Worm (Caenorhabditis elegans): Measurements from ENCODE around the gene osm-5.

The osm-5 gene

DNA sequence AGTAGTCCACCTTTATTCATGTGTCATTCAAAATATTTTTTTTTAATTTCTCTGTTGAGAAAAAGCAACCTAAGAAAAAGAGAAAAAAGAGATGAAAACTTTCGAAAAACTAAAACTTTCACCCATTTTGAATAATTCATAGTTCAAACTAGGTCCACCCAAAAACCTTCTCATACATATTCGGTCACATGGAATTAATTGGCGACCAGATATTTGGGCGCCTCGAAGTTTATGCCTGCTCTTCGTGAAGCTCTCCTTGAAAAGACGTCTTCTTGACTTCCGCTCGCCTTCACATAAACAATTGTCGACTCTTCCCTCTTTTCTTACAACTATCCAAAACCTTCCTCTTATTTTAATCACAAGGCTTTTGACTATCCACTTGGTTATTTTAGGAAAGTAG, 28.4 kb upstream of the osm-5 start:
- TF ChIP-seq fos-1 (tag; optimal IDR thresholded peaks at IDR 0.05) (no peak), ZK546.5 (tag; optimal IDR thresholded peaks at IDR 0.05) (no peak), hlh-30 (tag; optimal IDR thresholded peaks at IDR 0.05; ENCODE audit: insufficient read depth) (no peak), unc-62 (GFP tag; optimal IDR thresholded peaks at IDR 0.05 in 1 of 2) (peak in 1 of 2 experiments; percentile 96), unc-62 (tag; optimal IDR thresholded peaks at IDR 0.05) (no peak)

DNA sequence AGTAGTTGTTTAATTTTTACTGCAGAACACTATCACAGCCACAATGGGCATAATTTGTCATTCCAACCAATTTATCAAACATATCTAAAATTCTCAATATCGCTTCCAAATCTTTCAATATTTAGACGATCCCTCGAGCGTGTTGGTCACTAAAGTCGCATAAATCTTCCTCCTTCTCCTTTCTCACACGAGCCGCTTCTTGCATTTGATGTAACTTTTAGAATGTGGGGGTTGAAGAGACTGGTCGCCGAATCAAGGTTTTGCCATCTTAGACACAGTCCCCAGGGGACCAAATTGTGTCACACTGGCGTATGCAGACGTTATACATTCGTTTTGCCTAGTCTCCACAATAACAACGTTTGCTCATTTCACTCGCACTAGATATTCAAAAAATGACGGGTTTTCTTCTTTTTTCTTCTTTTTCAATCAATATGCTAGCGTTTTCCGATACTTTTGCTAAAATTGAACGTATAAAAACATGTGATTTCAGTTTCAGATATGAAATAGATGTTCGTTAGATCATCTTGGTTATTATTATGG, 26.5 kb upstream of the osm-5 start, which contains the start of gene gbb-1:
Gene gbb-1 (plus strand): TSS at position 490 of the 540 bp plus-strand sequence.
- peak in 1 of 2 experiments; percentile 87 for TF ChIP-seq unc-62 (GFP tag; optimal IDR thresholded peaks at IDR 0.05 in 1 of 2)
- no peak for TF ChIP-seq unc-62 (tag; optimal IDR thresholded peaks at IDR 0.05)
- no peak for TF ChIP-seq Y75B8A.6 (GFP tag; IDR thresholded peaks at IDR 0.05)
- TF ChIP-seq lin-29 (GFP tag; IDR thresholded peaks at IDR 0.05): no peak
- no peak for TF ChIP-seq mdl-1 (tag; optimal IDR thresholded peaks at IDR 0.05)
- no peak for TF ChIP-seq ceh-82 (tag; optimal IDR thresholded peaks at IDR 0.05)

DNA sequence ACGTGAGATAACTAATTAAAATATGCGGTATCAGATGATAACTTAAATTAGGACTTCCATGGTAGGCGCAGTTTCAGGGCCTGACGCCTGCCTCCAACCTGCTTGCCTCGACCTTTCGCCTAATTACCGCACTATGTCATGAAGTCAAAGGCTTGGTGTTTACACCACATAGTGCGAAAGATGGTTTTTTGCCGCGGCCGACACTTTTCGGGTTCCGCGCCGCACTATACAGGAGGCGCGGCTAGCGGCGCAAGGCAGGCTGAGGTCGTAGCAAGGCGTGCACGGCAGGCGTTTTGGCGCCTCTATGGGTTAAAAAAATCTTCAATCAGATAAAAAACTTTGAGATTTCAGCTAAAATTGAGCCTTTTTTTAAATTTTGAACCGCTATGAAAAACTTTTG, 23.4 kb upstream of the osm-5 start:
- TF ChIP-seq snpc-1.2 (GFP tag; IDR thresholded peaks at IDR 0.05): 0 out of 2 replicates have a peak, but pooled peaks have one; percentile 22
- TF ChIP-seq lin-13 (GFP tag; optimal IDR thresholded peaks at IDR 0.05): no peak
- TF ChIP-seq unc-62 (GFP tag; optimal IDR thresholded peaks at IDR 0.05 in 1 of 2): peak in 1 of 2 experiments; percentile 42
- TF ChIP-seq unc-62 (tag; optimal IDR thresholded peaks at IDR 0.05): no peak
- no peak for TF ChIP-seq daf-8 (GFP tag; IDR thresholded peaks at IDR 0.05)
- no peak for TF ChIP-seq ZK546.5 (tag; optimal IDR thresholded peaks at IDR 0.05)
- peak in 1 of 2 experiments; percentile 10 for TF ChIP-seq daf-16 (GFP tag; optimal IDR thresholded peaks at IDR 0.05)
- no peak for TF ChIP-seq daf-16 (tag; optimal IDR thresholded peaks at IDR 0.05)
- 0 out of 2 replicates have a peak, but pooled peaks have one; percentile 6 for TF ChIP-seq dmd-9 (GFP tag; IDR thresholded peaks at IDR 0.05)
- TF ChIP-seq aha-1 (tag): peak; percentile 91
- no peak for TF ChIP-seq lir-3 (tag; optimal IDR thresholded peaks at IDR 0.05)
- no peak for TF ChIP-seq duxl-1 (tag; optimal IDR thresholded peaks at IDR 0.05; ENCODE audit: poor library complexity)
- peak; percentile 68 for TF ChIP-seq snpc-4 (tag; optimal IDR thresholded peaks at IDR 0.05)
- TF ChIP-seq zag-1 (tag; optimal IDR thresholded peaks at IDR 0.05): no peak
- peak; percentile 59; the same call in 1 of the 2 replicates for TF ChIP-seq set-16 (GFP tag; IDR thresholded peaks at IDR 0.05)

ce11 chrX:2966252-2966651, 17.8 kb upstream of the osm-5 start:
- no peak for TF ChIP-seq zip-11 (GFP tag; IDR thresholded peaks at IDR 0.05)
- no peak for TF ChIP-seq hif-1 (tag; optimal IDR thresholded peaks at IDR 0.05)
- no peak for TF ChIP-seq nhr-25 (tag; optimal IDR thresholded peaks at IDR 0.05; ENCODE audit: borderline replicate concordance, insufficient read depth)
- no peak for TF ChIP-seq set-16 (GFP tag; IDR thresholded peaks at IDR 0.05)
- no peak for TF ChIP-seq lir-3 (tag; optimal IDR thresholded peaks at IDR 0.05)
- TF ChIP-seq mdl-1 (tag; optimal IDR thresholded peaks at IDR 0.05): no peak
- no peak for TF ChIP-seq F44E2.7 (GFP tag; IDR thresholded peaks at IDR 0.05)
- no peak for TF ChIP-seq lin-15B (tag; optimal IDR thresholded peaks at IDR 0.05)
- no peak for TF ChIP-seq skn-1 (tag; optimal IDR thresholded peaks at IDR 0.05)
- no peak for TF ChIP-seq rbr-2 (tag; optimal IDR thresholded peaks at IDR 0.05)
- 0 out of 2 replicates have a peak, but pooled peaks have one; percentile 48 for TF ChIP-seq php-3 (GFP tag; IDR thresholded peaks at IDR 0.05)
- no peak for TF ChIP-seq mep-1 (tag; optimal IDR thresholded peaks at IDR 0.05)
- no peak for TF ChIP-seq ceh-20 (GFP tag; IDR thresholded peaks at IDR 0.05)
- TF ChIP-seq Y48G9A.11 (GFP tag; IDR thresholded peaks at IDR 0.05): no peak
- peak; percentile 37 for TF ChIP-seq hlh-11 (tag; optimal IDR thresholded peaks at IDR 0.05)
- TF ChIP-seq F10B5.3 (tag; optimal IDR thresholded peaks at IDR 0.05): no peak
- no peak for TF ChIP-seq daf-19 (GFP tag; conservative IDR thresholded peaks at IDR 0.05)
- no peak for TF ChIP-seq nhr-11 (tag; optimal IDR thresholded peaks at IDR 0.05)
- peak; percentile 50 for TF ChIP-seq pqm-1 (tag; optimal IDR thresholded peaks at IDR 0.05)
- TF ChIP-seq ztf-7 (tag; optimal IDR thresholded peaks at IDR 0.05): no peak
- no peak for TF ChIP-seq mxl-2 (GFP tag; conservative IDR thresholded peaks at IDR 0.05)
- peak; percentile 58 for TF ChIP-seq dve-1 (tag; optimal IDR thresholded peaks at IDR 0.05; ENCODE audit: insufficient read depth)
- no peak for TF ChIP-seq spr-3 (GFP tag; optimal IDR thresholded peaks at IDR 0.05)
- no peak for TF ChIP-seq aly-2 (tag; optimal IDR thresholded peaks at IDR 0.05)
- TF ChIP-seq spr-1 (tag; optimal IDR thresholded peaks at IDR 0.05): no peak
- no peak for TF ChIP-seq madf-9 (GFP tag; conservative IDR thresholded peaks at IDR 0.05)
- no peak for TF ChIP-seq zip-2 (tag; optimal IDR thresholded peaks at IDR 0.05)
- TF ChIP-seq sdz-12 (GFP tag; optimal IDR thresholded peaks at IDR 0.05): no peak
